Worm (Caenorhabditis elegans): ENCODE results near the gene fbxa-199.

Gene fbxa-199

DNA sequence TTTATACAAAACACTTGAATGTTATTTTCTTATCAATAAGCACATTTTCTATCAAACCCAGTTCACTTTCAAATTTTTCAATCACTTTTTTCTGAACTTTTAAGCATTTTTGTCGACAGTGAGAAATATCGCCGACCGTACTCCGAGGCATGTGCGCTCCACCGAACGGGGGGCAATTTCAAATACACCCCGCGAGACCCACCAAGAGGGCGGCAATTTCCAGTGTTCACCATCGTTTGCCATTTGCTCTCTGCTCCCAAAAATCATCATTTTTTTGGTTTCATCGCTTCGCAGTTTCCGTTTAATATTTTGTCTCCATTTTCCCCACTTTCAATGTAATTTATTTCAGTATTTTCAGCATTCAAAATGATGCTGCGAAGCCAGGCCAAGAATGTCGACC is 3.3 kb downstream of the fbxa-199 start, which contains the start of gene cyb-3 (continued):
- no peak for TF ChIP-seq let-607 (tag; optimal IDR thresholded peaks at IDR 0.05)
- no peak for TF ChIP-seq F37B4.10 (GFP tag; IDR thresholded peaks at IDR 0.05)
- TF ChIP-seq Y95B8A.8 (GFP tag; IDR thresholded peaks at IDR 0.05): peak; percentile 67; the same call in 1 of the 2 replicates
- TF ChIP-seq bed-2 (GFP tag; IDR thresholded peaks at IDR 0.05): no peak
- TF ChIP-seq ztf-28 (GFP tag; IDR thresholded peaks at IDR 0.05): no peak
- TF ChIP-seq zim-3 (tag; optimal IDR thresholded peaks at IDR 0.05): no peak
- no peak for TF ChIP-seq attf-6 (GFP tag; IDR thresholded peaks at IDR 0.05)
- peak; percentile 36 for TF ChIP-seq unc-130 (GFP tag; optimal IDR thresholded peaks at IDR 0.05)
- peak; percentile 20 for TF ChIP-seq ztf-18 (tag; optimal IDR thresholded peaks at IDR 0.05)
- TF ChIP-seq snpc-1.1 (tag; optimal IDR thresholded peaks at IDR 0.05; ENCODE audit: insufficient read depth): no peak
- TF ChIP-seq unc-62 (GFP tag; optimal IDR thresholded peaks at IDR 0.05): no peak
- TF ChIP-seq rec-8 (tag; optimal IDR thresholded peaks at IDR 0.05): no peak
- TF ChIP-seq ets-4 (GFP tag; optimal IDR thresholded peaks at IDR 0.05): no peak
- no peak for TF ChIP-seq Y79H2A.3 (GFP tag; conservative IDR thresholded peaks at IDR 0.05)
- TF ChIP-seq D2030.7 (GFP tag; IDR thresholded peaks at IDR 0.05): peak; percentile 91
- TF ChIP-seq Y56A3A.18 (GFP tag; IDR thresholded peaks at IDR 0.05): no peak
- TF ChIP-seq F10E7.11 (tag; optimal IDR thresholded peaks at IDR 0.05): no peak
- TF ChIP-seq ztf-26 (tag; optimal IDR thresholded peaks at IDR 0.05): no peak
- no peak for TF ChIP-seq ZK185.1 (tag; optimal IDR thresholded peaks at IDR 0.05; ENCODE audit: poor library complexity, severe bottlenecking)
- no peak for TF ChIP-seq lin-40 (tag; optimal IDR thresholded peaks at IDR 0.05)
- peak; percentile 84 for TF ChIP-seq mcd-1 (GFP tag; IDR thresholded peaks at IDR 0.05)
- no peak for TF ChIP-seq ceh-40 (GFP tag; IDR thresholded peaks at IDR 0.05)
- no peak for TF ChIP-seq B0336.3 (GFP tag; IDR thresholded peaks at IDR 0.05)
- no peak for TF ChIP-seq ekl-4 (GFP tag; IDR thresholded peaks at IDR 0.05)
- TF ChIP-seq F49E8.2 (tag; optimal IDR thresholded peaks at IDR 0.05; ENCODE audit: insufficient read depth): peak; percentile 80
- no peak for TF ChIP-seq him-1 (tag; optimal IDR thresholded peaks at IDR 0.05)
- TF ChIP-seq lin-54 (GFP tag; optimal IDR thresholded peaks at IDR 0.05): peak; percentile 75
- peak; percentile 95 for TF ChIP-seq madf-6 (GFP tag; IDR thresholded peaks at IDR 0.05)
- no peak for TF ChIP-seq T07F8.4 (tag; optimal IDR thresholded peaks at IDR 0.05)
- TF ChIP-seq nhr-179 (tag; optimal IDR thresholded peaks at IDR 0.05): no peak
- TF ChIP-seq pbrm-1 (GFP tag; IDR thresholded peaks at IDR 0.05): peak; percentile 28; the same call in 1 of the 2 replicates
- TF ChIP-seq rpc-1 (optimal IDR thresholded peaks at IDR 0.05): no peak
- TF ChIP-seq rpc-1 (tag; optimal IDR thresholded peaks at IDR 0.05): no peak
- TF ChIP-seq F39B2.1 (GFP tag; IDR thresholded peaks at IDR 0.05): no peak
- no peak for TF ChIP-seq F57C9.4 (tag; optimal IDR thresholded peaks at IDR 0.05)
- TF ChIP-seq hsf-1 (GFP tag; IDR thresholded peaks at IDR 0.05): peak; percentile 86
- TF ChIP-seq let-526 (GFP tag; IDR thresholded peaks at IDR 0.05): no peak
- no peak for TF ChIP-seq hrde-1 (tag; optimal IDR thresholded peaks at IDR 0.05; ENCODE audit: borderline replicate concordance)
- TF ChIP-seq akir-1 (GFP tag; optimal IDR thresholded peaks at IDR 0.05): no peak
- no peak for TF ChIP-seq fkh-3 (tag; optimal IDR thresholded peaks at IDR 0.05)
- no peak for TF ChIP-seq lir-1 (GFP tag; conservative IDR thresholded peaks at IDR 0.05)
- TF ChIP-seq lsy-27 (tag; optimal IDR thresholded peaks at IDR 0.05; ENCODE audit: borderline replicate concordance, insufficient read depth): no peak
- 0 out of 2 replicates have a peak, but pooled peaks have one; percentile 24 for TF ChIP-seq Y53G8AR.9 (GFP tag; conservative IDR thresholded peaks at IDR 0.05)
- TF ChIP-seq nhr-27 (tag; optimal IDR thresholded peaks at IDR 0.05): no peak
- no peak for TF ChIP-seq ztf-3 (GFP tag; optimal IDR thresholded peaks at IDR 0.05)
- peak; percentile 48 for TF ChIP-seq tlf-1 (GFP tag; optimal IDR thresholded peaks at IDR 0.05)
- peak; percentile 59; the same call in 1 of the 2 replicates for TF ChIP-seq rcor-1 (GFP tag; IDR thresholded peaks at IDR 0.05)
- TF ChIP-seq ztf-6 (GFP tag; IDR thresholded peaks at IDR 0.05): no peak

Data from whole organism, young adult.